Fruit fly (Drosophila melanogaster): Measurements from ENCODE around the gene Rpn1.

- TF ChIP-seq Pif1B (GFP tag; optimal IDR thresholded peaks at IDR 0.05) (no peak), fd96Ca (GFP tag; IDR thresholded peaks at IDR 0.05) (peak; percentile 92), EcR (GFP tag; optimal IDR thresholded peaks at IDR 0.05) (no peak), CG32121 (GFP tag; IDR thresholded peaks at IDR 0.05) (peak; percentile 75), rn (GFP tag; IDR thresholded peaks at IDR 0.05) (0 out of 2 replicates have a peak, but pooled peaks have one; percentile 38)
Measured at dm6 chr3L:19922833-19923745, 8.2 kb downstream of the Rpn1 start, which contains the start of gene Pfdn6.

Data from whole organism, pupa.